Worm (Caenorhabditis elegans) whole organism, midembryonic: Measurements from ENCODE around the gene K11D12.13.

ENCODE experiments used
- med-1 ChIP-seq: sonication (generic microtip); optimal IDR thresholded peaks from 2 replicates; lab custom pipeline; 2017; ENCODE audit warnings: missing genetic modification characterization, mild to moderate bottlenecking, missing compliant biosample characterization, antibody characterized with exemption, missing genetic modification reagents; ENCODE audit not compliant: insufficient read depth
- ztf-23 ChIP-seq: fragments of 200-800 bp; sonication (Bioruptor generic); IDR thresholded peaks from 2 replicates; pipeline ENCODE4 v1.3.6; 2022; ENCODE audit warnings: missing genetic modification reagents, missing genetic modification characterization, missing compliant biosample characterization

DNA sequence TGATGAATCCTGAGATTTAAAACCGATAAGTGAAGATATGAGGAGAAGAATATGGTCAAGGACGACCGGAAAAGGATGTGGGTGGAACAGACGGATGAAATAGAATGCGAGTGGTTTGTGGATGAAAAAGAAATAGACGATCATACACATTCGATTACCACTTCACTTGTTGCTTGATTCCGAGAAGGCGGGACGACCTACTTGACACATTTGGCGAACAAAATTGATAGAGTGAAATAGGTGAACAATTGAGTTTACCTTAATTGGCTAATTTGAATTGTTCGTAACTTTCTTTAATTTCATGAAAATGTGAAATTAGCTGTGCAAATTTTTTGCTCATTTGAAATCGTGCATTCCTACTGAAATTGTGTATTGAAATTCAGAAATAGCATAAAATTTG, 38.9 kb downstream of the K11D12.13 start, which contains the start of gene Y58A7A.2:
- TF ChIP-seq med-1: no peak
- TF ChIP-seq ztf-23 (GFP tag; lab: Robert Waterston, UW): no peak
